Fruit fly (Drosophila melanogaster): ENCODE data around the gene clumsy.

dm6 chr2L:21197178-21197577 lies 9.1 kb upstream of the clumsy start:
- no peak for TF ChIP-seq usp (GFP tag; optimal IDR thresholded peaks at IDR 0.05)
- TF ChIP-seq HLH106 (tag; optimal IDR thresholded peaks at IDR 0.05) = no peak
- TF ChIP-seq Vsx2 (GFP tag; optimal IDR thresholded peaks at IDR 0.05; ENCODE audit: partially characterized antibody) = no peak

Measured in whole organism, wandering third instar larva.